Fruit fly (Drosophila melanogaster) whole organism, prepupa: ENCODE measurements around the gene Syt12.
A peak's percentile ranks its signal among the peaks of the same experiment; 100 is the strongest.

Source experiments
- Blimp-1 ChIP-seq: fragments of 200-800 bp; sonication (Bioruptor generic); optimal IDR thresholded peaks from 3 replicates; lab custom pipeline; 2017; ENCODE audit warnings: missing biosample characterization, missing genetic modification characterization, mild to moderate bottlenecking, moderate library complexity, missing genetic modification reagents
- CG11294 ChIP-seq: fragments of 200-800 bp; sonication (Bioruptor generic); IDR thresholded peaks from 2 replicates; pipeline ENCODE4 v1.3.6; 2022; ENCODE audit warnings: missing biosample characterization, missing genetic modification characterization
- CG11762 ChIP-seq: fragments of 200-800 bp; sonication (Bioruptor generic); optimal IDR thresholded peaks from 3 replicates; lab custom pipeline; 2016; ENCODE audit warnings: missing biosample characterization, missing genetic modification characterization; ENCODE audit not compliant: insufficient read depth
- CG15336 ChIP-seq: fragments of 200-800 bp; sonication (Bioruptor generic); IDR thresholded peaks from 2 replicates; pipeline ENCODE4 v1.3.6; 2022; ENCODE audit warnings: missing biosample characterization, missing genetic modification characterization
- CG1621 ChIP-seq: fragments of 200-800 bp; sonication (Bioruptor generic); optimal IDR thresholded peaks from 3 replicates; lab custom pipeline; 2018; ENCODE audit warnings: missing biosample characterization, mild to moderate bottlenecking, missing genetic modification characterization
- CG31627 ChIP-seq: fragments of 200-800 bp; sonication (Bioruptor generic); optimal IDR thresholded peaks from 3 replicates; lab custom pipeline; 2016; ENCODE audit warnings: missing biosample characterization, missing genetic modification characterization
- CG32006 ChIP-seq: fragments of 200-800 bp; sonication (Bioruptor generic); optimal IDR thresholded peaks from 3 replicates; lab custom pipeline; 2017; ENCODE audit warnings: missing biosample characterization, mild to moderate bottlenecking, missing genetic modification characterization
- CG4318 ChIP-seq: fragments of 200-800 bp; sonication (Bioruptor generic); optimal IDR thresholded peaks from 3 replicates; lab custom pipeline; 2017; ENCODE audit warnings: missing biosample characterization, mild to moderate bottlenecking, missing genetic modification characterization
- CG6163 ChIP-seq: fragments of 200-800 bp; sonication (Bioruptor generic); IDR thresholded peaks from 3 replicates; pipeline ENCODE4 v1.3.6; 2022; ENCODE audit warnings: missing biosample characterization, missing genetic modification characterization
- CG6808 ChIP-seq: fragments of 200-800 bp; sonication (Bioruptor generic); optimal IDR thresholded peaks from 3 replicates; lab custom pipeline; 2017; ENCODE audit warnings: missing biosample characterization, missing genetic modification characterization, mild to moderate bottlenecking, moderate library complexity, missing genetic modification reagents
- CG6854 ChIP-seq: fragments of 200-800 bp; sonication (Bioruptor generic); optimal IDR thresholded peaks from 2 replicates; lab custom pipeline; 2017; ENCODE audit warnings: missing biosample characterization, mild to moderate bottlenecking, missing genetic modification characterization
- CG8119 ChIP-seq: fragments of 200-800 bp; sonication (Bioruptor generic); IDR thresholded peaks from 3 replicates; pipeline ENCODE4 v1.3.6; 2022; ENCODE audit warnings: missing biosample characterization, missing genetic modification characterization
- CG8632 ChIP-seq: fragments of 200-800 bp; sonication (Bioruptor generic); optimal IDR thresholded peaks from 3 replicates; lab custom pipeline; 2016; ENCODE audit warnings: missing biosample characterization, missing genetic modification characterization
- CG9139 ChIP-seq: fragments of 200-800 bp; sonication (Bioruptor generic); optimal IDR thresholded peaks from 3 replicates; lab custom pipeline; 2017; ENCODE audit warnings: missing biosample characterization, mild to moderate bottlenecking, missing genetic modification characterization
- Eip78C ChIP-seq: fragments of 200-800 bp; sonication (Bioruptor generic); peaks from one replicate; lab custom pipeline; 2016; ENCODE audit warnings: missing biosample characterization, missing genetic modification characterization
- Gug ChIP-seq: fragments of 200-800 bp; sonication (Bioruptor generic); IDR thresholded peaks from 2 replicates; pipeline ENCODE4 v1.3.6; 2022; ENCODE audit warnings: missing biosample characterization, missing genetic modification characterization
- Hr38 ChIP-seq: sonication (Bioruptor generic); optimal IDR thresholded peaks from 2 replicates; lab custom pipeline; 2016; ENCODE audit warnings: missing biosample characterization, missing genetic modification characterization
- Sox102F ChIP-seq: fragments of 200-800 bp; sonication (Bioruptor generic); optimal IDR thresholded peaks from 2 replicates; lab custom pipeline; 2016; ENCODE audit warnings: missing biosample characterization, mild to moderate bottlenecking, missing genetic modification characterization
- dsx ChIP-seq: fragments of 200-800 bp; optimal IDR thresholded peaks from 3 replicates; lab custom pipeline; 2019; ENCODE audit warnings: missing biosample characterization, mild to moderate bottlenecking, missing genetic modification characterization, moderate library complexity; ENCODE audit not compliant: poor library complexity, severe bottlenecking
- eg ChIP-seq: fragments of 200-800 bp; sonication (Bioruptor generic); IDR thresholded peaks from 3 replicates; pipeline ENCODE4 v1.3.6; 2022; ENCODE audit warnings: missing biosample characterization, missing genetic modification characterization
- esn ChIP-seq: fragments of 200-800 bp; sonication (Bioruptor generic); optimal IDR thresholded peaks from 2 replicates; lab custom pipeline; 2016; ENCODE audit warnings: missing biosample characterization, mild to moderate bottlenecking, missing genetic modification characterization, moderate library complexity
- salr ChIP-seq, 2 experiments: fragments of 200-800 bp; sonication (Bioruptor generic); optimal IDR thresholded peaks; 3 replicates each; lab custom pipeline; 2016 to 2018; ENCODE audit warnings: missing biosample characterization in 2 of 2, missing genetic modification characterization in 2 of 2, mild to moderate bottlenecking in 1 of 2
- spab ChIP-seq: fragments of 200-800 bp; sonication (Bioruptor generic); optimal IDR thresholded peaks from 2 replicates; lab custom pipeline; 2017; ENCODE audit warnings: missing biosample characterization, mild to moderate bottlenecking, missing genetic modification characterization, missing genetic modification reagents
- ss ChIP-seq, 2 experiments: fragments of 200-800 bp; sonication (Bioruptor generic); optimal IDR thresholded peaks; 2 replicates in 1 of 2; 3 replicates in 1 of 2; lab custom pipeline; 2017 to 2018; ENCODE audit warnings: mild to moderate bottlenecking in 2 of 2, missing biosample characterization in 2 of 2, missing genetic modification characterization in 2 of 2, moderate library complexity in 1 of 2
- svp ChIP-seq: fragments of 200-800 bp; sonication (Bioruptor generic); peaks from one replicate; lab custom pipeline; 2016; ENCODE audit warnings: missing biosample characterization, missing genetic modification characterization

Gene Syt12

DNA sequence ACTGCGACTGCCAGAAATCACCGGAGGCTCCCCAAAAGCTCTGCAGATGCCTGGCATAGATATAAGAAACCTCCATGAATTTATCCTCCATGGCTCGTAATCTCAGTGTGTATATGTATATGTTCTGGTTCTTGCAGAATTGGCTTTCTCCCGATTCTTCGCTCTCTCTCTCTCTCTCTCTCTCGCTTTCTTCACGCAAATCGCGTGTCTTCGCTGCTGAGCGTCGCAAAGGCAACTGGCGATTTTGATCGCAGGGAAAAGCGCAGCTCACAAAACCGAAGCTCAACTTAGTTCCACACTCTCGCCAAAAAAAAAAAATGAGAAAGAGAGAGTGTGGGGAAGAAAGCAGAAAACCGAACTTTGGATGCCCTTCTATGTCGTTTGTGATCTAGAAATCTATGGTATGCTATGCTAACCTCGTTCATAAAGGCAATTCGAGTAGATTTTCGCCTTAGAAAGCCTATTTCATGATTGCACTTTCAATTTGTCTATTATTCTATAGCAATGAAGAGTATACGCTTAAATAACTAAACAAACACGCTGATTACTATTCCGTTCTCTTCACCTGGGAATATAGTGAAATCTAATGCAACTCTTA, 52.4 kb downstream of the Syt12 start:
- TF ChIP-seq dsx (GFP tag; lab: Kevin White, UChicago), result no peak
- peak; percentile 32 for TF ChIP-seq Sox102F (GFP tag; lab: Kevin White, UChicago)
- peak; percentile 61 for TF ChIP-seq Eip78C (GFP tag; lab: Kevin White, UChicago)
- no peak for TF ChIP-seq spab (GFP tag; lab: Kevin White, UChicago)
- no peak for TF ChIP-seq CG9139 (GFP tag; lab: Kevin White, UChicago)
- TF ChIP-seq CG6163 (GFP tag; lab: Robert Waterston, UW), result peak; percentile 57; the same call in 2 of the 3 replicates
- no peak for TF ChIP-seq CG11294 (GFP tag; lab: Robert Waterston, UW)
- TF ChIP-seq svp (GFP tag; lab: Kevin White, UChicago), result peak; percentile 34
- TF ChIP-seq Gug (GFP tag; lab: Robert Waterston, UW), result no peak
- TF ChIP-seq eg, result peak; percentile 9; the same call in 1 of the 3 replicates
- peak; percentile 10 for TF ChIP-seq esn (GFP tag; lab: Kevin White, UChicago)
- peak; percentile 14 to 23 for TF ChIP-seq ss (GFP tag; optimal IDR thresholded peaks at IDR 0.05; lab: Kevin White, UChicago)
- no peak for TF ChIP-seq CG31627 (GFP tag; lab: Kevin White, UChicago)
- TF ChIP-seq CG15336, result peak; percentile 43; the same call in 1 of the 2 replicates
- peak; percentile 48 for TF ChIP-seq CG6854
- peak; percentile 45 for TF ChIP-seq CG32006 (GFP tag; lab: Kevin White, UChicago)
- TF ChIP-seq CG6808 (GFP tag; lab: Kevin White, UChicago), result no peak
- TF ChIP-seq salr (GFP tag; optimal IDR thresholded peaks at IDR 0.05; lab: Kevin White, UChicago), result peak in 1 of 2 experiments; percentile 32

DNA sequence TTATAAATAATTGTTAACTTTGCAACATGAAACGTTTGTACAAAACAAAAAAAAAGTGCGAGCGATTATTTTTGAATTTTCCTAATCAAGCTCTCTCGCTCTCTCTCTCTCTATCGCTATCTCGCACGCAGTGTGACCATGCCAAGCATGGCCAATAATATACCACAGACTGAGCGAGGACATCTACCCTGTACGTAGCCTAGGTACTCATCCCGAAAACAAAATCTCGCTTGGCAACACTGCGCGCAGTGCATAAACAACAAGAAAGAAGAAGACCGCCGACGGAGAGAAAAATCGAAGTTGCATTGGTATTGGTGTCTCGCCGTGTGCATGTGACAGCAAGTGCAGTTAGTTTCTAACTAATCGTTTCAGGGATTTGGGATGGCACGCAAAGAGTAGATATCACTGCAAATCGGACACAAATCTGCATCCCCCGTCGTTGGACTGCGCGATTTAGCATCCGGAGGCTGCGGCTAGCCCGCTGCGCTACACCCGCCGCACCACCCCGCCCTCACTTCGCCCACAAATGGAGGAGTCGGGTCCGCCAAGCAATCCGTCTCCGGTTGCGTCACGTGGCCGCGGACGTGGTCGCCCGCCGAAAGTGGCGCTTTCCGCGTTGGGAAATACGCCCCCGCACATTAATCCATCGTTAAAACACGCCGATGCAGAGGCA, 54.0 kb downstream of the Syt12 start, which contains the start of the genes CG1998 and Set2:
Gene CG1998 (minus strand): TSS at position 134 of the 673 bp plus-strand sequence.
Gene Set2 (plus strand): TSS at position 302 of the 673 bp plus-strand sequence.
- TF ChIP-seq CG8632 (GFP tag; lab: Kevin White, UChicago) (no peak), CG1621 (peak; percentile 59), Eip78C (GFP tag; lab: Kevin White, UChicago) (peak; percentile 29), CG32006 (GFP tag; lab: Kevin White, UChicago) (no peak), CG11762 (GFP tag; lab: Kevin White, UChicago) (no peak), CG4318 (no peak), CG8119 (GFP tag; lab: Robert Waterston, UW) (0 out of 3 replicates have a peak, but pooled peaks have one; percentile 12), eg (no peak), Blimp-1 (GFP tag; lab: Kevin White, UChicago) (no peak), Hr38 (GFP tag; lab: Kevin White, UChicago) (no peak)
- TF ChIP-seq, all 60 proteins: peak for 3
